Worm (Caenorhabditis elegans): ENCODE data around the gene clec-156.
A peak's percentile ranks its signal among the peaks of the same experiment; 100 is the strongest.

clec-156 gene

ce11 chrIII:4842173-4842572, at the start of gene clec-156:
Gene clec-156 (minus strand): TSS chrIII:4842273.
- TF ChIP-seq lin-15B (tag; optimal IDR thresholded peaks at IDR 0.05) (no peak), Y5F2A.4 (GFP tag; optimal IDR thresholded peaks at IDR 0.05) (no peak), unc-62 (GFP tag; optimal IDR thresholded peaks at IDR 0.05 in 1 of 2) (peak in 1 of 2 experiments; percentile 51), unc-62 (tag; optimal IDR thresholded peaks at IDR 0.05) (no peak)

DNA sequence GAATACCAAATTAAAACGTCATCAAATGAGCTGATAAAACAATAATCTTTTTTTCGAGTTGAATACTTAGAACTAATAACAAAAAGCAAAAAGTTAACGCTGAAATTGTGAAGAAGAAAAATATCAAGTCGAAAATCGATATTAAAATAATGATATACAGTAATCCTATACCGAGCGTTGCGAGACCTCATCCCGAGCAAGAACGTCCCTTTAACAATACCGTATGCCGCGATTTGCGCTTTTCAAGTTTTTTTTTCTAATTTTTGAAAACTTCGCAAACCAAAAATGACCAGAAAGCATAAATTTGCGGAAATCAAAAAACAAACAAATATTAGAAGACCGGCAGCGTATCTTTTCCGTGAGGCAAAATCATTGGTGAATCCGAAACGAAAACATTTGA, 48.9 kb upstream of the clec-156 start, which contains the start of gene F26F4.5:
F26F4.5 (minus strand) TSS at position 256 of the 400 bp plus-strand sequence.
- TF ChIP-seq mes-2 (tag; optimal IDR thresholded peaks at IDR 0.05; ENCODE audit: poor library complexity, severe bottlenecking) (no peak), zfp-3 (GFP tag; conservative IDR thresholded peaks at IDR 0.05) (no peak), ZK337.2 (GFP tag; IDR thresholded peaks at IDR 0.05) (no peak), jun-1 (tag; optimal IDR thresholded peaks at IDR 0.05) (no peak), attf-4 (tag; optimal IDR thresholded peaks at IDR 0.05) (no peak), zip-11 (GFP tag; IDR thresholded peaks at IDR 0.05) (no peak), Y48G9A.11 (GFP tag; IDR thresholded peaks at IDR 0.05) (no peak), D1046.2 (GFP tag; IDR thresholded peaks at IDR 0.05) (no peak), dmd-9 (GFP tag; IDR thresholded peaks at IDR 0.05) (no peak), unc-130 (GFP tag; optimal IDR thresholded peaks at IDR 0.05) (no peak), lin-38 (GFP tag; IDR thresholded peaks at IDR 0.05) (peak; percentile 45; the same call in 1 of the 2 replicates), aha-1 (tag) (peak; percentile 70), dmd-8 (GFP tag; IDR thresholded peaks at IDR 0.05) (no peak), spr-1 (tag; optimal IDR thresholded peaks at IDR 0.05) (no peak)

ce11 chrIII:4887291-4887690, 45.2 kb upstream of the clec-156 start, which contains the start of gene clec-6:
Gene clec-6 (minus strand): TSS chrIII:4887444.
- no peak for TF ChIP-seq zip-11 (GFP tag; IDR thresholded peaks at IDR 0.05)
- TF ChIP-seq F26F4.8 (GFP tag; conservative IDR thresholded peaks at IDR 0.05) = no peak
- no peak for TF ChIP-seq ZK337.2 (GFP tag; IDR thresholded peaks at IDR 0.05)
- peak; percentile 8 for TF ChIP-seq nhr-28 (tag; optimal IDR thresholded peaks at IDR 0.05)
- no peak for TF ChIP-seq mdl-1 (tag; optimal IDR thresholded peaks at IDR 0.05)
- no peak for TF ChIP-seq egl-43 (GFP tag; IDR thresholded peaks at IDR 0.05)
- TF ChIP-seq mdt-29 (GFP tag; IDR thresholded peaks at IDR 0.05) = no peak
- TF ChIP-seq nhr-10 (tag; optimal IDR thresholded peaks at IDR 0.05) = no peak
- TF ChIP-seq dmd-6 (GFP tag; IDR thresholded peaks at IDR 0.05) = peak; percentile 36; the same call in 1 of the 2 replicates
- no peak for TF ChIP-seq F10B5.3 (tag; optimal IDR thresholded peaks at IDR 0.05)
- TF ChIP-seq aly-2 (tag; optimal IDR thresholded peaks at IDR 0.05) = no peak
- TF ChIP-seq daf-19 (GFP tag; conservative IDR thresholded peaks at IDR 0.05) = no peak
- TF ChIP-seq lin-15B (tag; optimal IDR thresholded peaks at IDR 0.05) = no peak
- TF ChIP-seq hlh-30 (tag; optimal IDR thresholded peaks at IDR 0.05; ENCODE audit: insufficient read depth) = no peak
- TF ChIP-seq daf-16 (GFP tag; optimal IDR thresholded peaks at IDR 0.05) = no peak
- peak; percentile 42 for TF ChIP-seq daf-16 (tag; optimal IDR thresholded peaks at IDR 0.05)
- no peak for TF ChIP-seq nhr-102 (tag; optimal IDR thresholded peaks at IDR 0.05)
- TF ChIP-seq arid-1 (GFP tag; conservative IDR thresholded peaks at IDR 0.05) = no peak
- TF ChIP-seq zfp-3 (GFP tag; conservative IDR thresholded peaks at IDR 0.05) = no peak
- no peak for TF ChIP-seq spr-1 (tag; optimal IDR thresholded peaks at IDR 0.05)
- no peak for TF ChIP-seq F37D6.2 (tag; optimal IDR thresholded peaks at IDR 0.05)
- TF ChIP-seq ceh-44 (GFP tag; IDR thresholded peaks at IDR 0.05) = no peak
- TF ChIP-seq nhr-237 (tag; optimal IDR thresholded peaks at IDR 0.05) = no peak
- TF ChIP-seq hif-1 (tag; optimal IDR thresholded peaks at IDR 0.05) = no peak

DNA sequence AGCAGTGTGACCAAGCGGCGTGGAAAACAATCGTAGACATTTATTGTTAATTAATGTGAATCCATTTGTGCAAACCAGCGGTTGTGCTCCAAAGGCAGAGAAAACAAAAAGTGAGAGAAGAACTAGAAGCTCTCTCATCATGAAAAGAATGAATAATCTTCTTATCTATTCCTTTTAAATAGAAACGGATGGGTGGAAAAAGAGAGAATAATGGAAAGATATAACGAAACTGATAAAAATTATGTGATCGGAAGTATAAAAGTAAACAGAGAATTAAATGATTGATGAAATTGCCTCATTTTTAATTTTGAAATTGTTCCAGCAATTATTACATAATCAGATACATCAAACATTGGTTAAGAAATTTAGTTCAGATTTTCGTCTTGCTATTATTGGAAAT, 41.4 kb upstream of the clec-156 start, which contains the start of gene clec-5:
clec-5 (minus strand) TSS at position 178 of the 400 bp plus-strand sequence.
- peak; percentile 13 for TF ChIP-seq dve-1 (tag; optimal IDR thresholded peaks at IDR 0.05; ENCODE audit: insufficient read depth)
- TF ChIP-seq pqm-1 (tag; optimal IDR thresholded peaks at IDR 0.05) = peak; percentile 56
- TF ChIP-seq daf-16 (GFP tag; optimal IDR thresholded peaks at IDR 0.05) = no peak
- TF ChIP-seq daf-16 (tag; optimal IDR thresholded peaks at IDR 0.05) = peak; percentile 17
- TF ChIP-seq D1046.2 (GFP tag; IDR thresholded peaks at IDR 0.05) = no peak

Data from whole organism, L4 larva.